Fruit fly (Drosophila melanogaster) whole organism, embryonic: ENCODE measurements around the gene CG10841.

Experiments used
- B-H1 ChIP-seq: fragments of 200-800 bp; sonication (Bioruptor generic); IDR thresholded peaks from 3 replicates; pipeline ENCODE4 v1.3.6; 2022; ENCODE audit warnings: missing biosample characterization, missing genetic modification characterization
- BEAF-32 ChIP-seq: fragments of 200-800 bp; sonication (Bioruptor generic); optimal IDR thresholded peaks from 3 replicates; lab custom pipeline; 2017; ENCODE audit warnings: missing biosample characterization, missing genetic modification characterization, mild to moderate bottlenecking, moderate library complexity, missing genetic modification reagents
- CG10267 ChIP-seq: fragments of 200-800 bp; sonication (Bioruptor generic); optimal IDR thresholded peaks from 2 replicates; lab custom pipeline; 2018; ENCODE audit warnings: missing biosample characterization, mild to moderate bottlenecking, missing genetic modification characterization, moderate library complexity
- CG12744 ChIP-seq: fragments of 200-800 bp; sonication (Bioruptor generic); optimal IDR thresholded peaks from 2 replicates; lab custom pipeline; 2016; ENCODE audit warnings: missing biosample characterization, missing genetic modification characterization
- CG17568 ChIP-seq: fragments of 200-800 bp; sonication (Bioruptor generic); optimal IDR thresholded peaks from 2 replicates; lab custom pipeline; 2018; ENCODE audit warnings: missing biosample characterization, mild to moderate bottlenecking, missing genetic modification characterization, moderate library complexity
- CG18476 ChIP-seq: fragments of 200-800 bp; sonication (Bioruptor generic); optimal IDR thresholded peaks from 2 replicates; lab custom pipeline; 2016; ENCODE audit warnings: missing biosample characterization, mild to moderate bottlenecking, missing genetic modification characterization
- CG2202 ChIP-seq: fragments of 200-800 bp; sonication (Bioruptor generic); optimal IDR thresholded peaks from 2 replicates; lab custom pipeline; 2018; ENCODE audit warnings: missing biosample characterization, mild to moderate bottlenecking, missing genetic modification characterization
- CG30403 ChIP-seq: fragments of 200-800 bp; sonication (Bioruptor generic); optimal IDR thresholded peaks from 3 replicates; lab custom pipeline; 2016; ENCODE audit warnings: missing biosample characterization, missing genetic modification characterization
- CG31441 ChIP-seq: fragments of 200-800 bp; sonication (Bioruptor generic); IDR thresholded peaks from 2 replicates; pipeline ENCODE4 v1.3.6; 2022; ENCODE audit warnings: missing biosample characterization, missing genetic modification characterization
- CG3847 ChIP-seq: fragments of 200-800 bp; sonication (Bioruptor generic); IDR thresholded peaks from 2 replicates; pipeline ENCODE4 v1.3.6; 2022; ENCODE audit warnings: missing biosample characterization, missing genetic modification characterization
- CG4617 ChIP-seq: fragments of 200-800 bp; sonication (Bioruptor generic); optimal IDR thresholded peaks from 3 replicates; lab custom pipeline; 2016; ENCODE audit warnings: missing biosample characterization, missing genetic modification characterization, borderline replicate concordance
- CG6254 ChIP-seq: fragments of 200-800 bp; sonication (Bioruptor generic); optimal IDR thresholded peaks from 3 replicates; lab custom pipeline; 2017; ENCODE audit warnings: mild to moderate bottlenecking, missing biosample characterization, missing genetic modification reagents, missing genetic modification characterization
- CG6689 ChIP-seq: fragments of 200-800 bp; sonication (Bioruptor generic); IDR thresholded peaks from 2 replicates; pipeline ENCODE4 v1.3.6; 2022; ENCODE audit warnings: missing biosample characterization, missing genetic modification characterization
- CG6791 ChIP-seq: fragments of 200-800 bp; sonication (Bioruptor generic); IDR thresholded peaks from 3 replicates; pipeline ENCODE4 v1.3.6; 2022; ENCODE audit warnings: missing biosample characterization, missing genetic modification characterization; ENCODE audit not compliant: partially characterized antibody
- CG7357 ChIP-seq: fragments of 200-800 bp; sonication (Bioruptor generic); IDR thresholded peaks from 3 replicates; pipeline ENCODE4 v1.3.6; 2022; ENCODE audit warnings: missing biosample characterization, missing genetic modification characterization
- CG9797 ChIP-seq: fragments of 200-800 bp; sonication (Bioruptor generic); optimal IDR thresholded peaks from 3 replicates; lab custom pipeline; 2018; ENCODE audit warnings: missing biosample characterization, mild to moderate bottlenecking, missing genetic modification characterization
- CHES-1-like ChIP-seq: fragments of 200-800 bp; sonication (Bioruptor generic); optimal IDR thresholded peaks from 2 replicates; lab custom pipeline; 2016; ENCODE audit warnings: missing biosample characterization, missing genetic modification characterization
- Eip74EF ChIP-seq, 2 experiments: fragments of 200-800 bp in 1 of 2; fragments of >200 bp in 1 of 2; sonication (Bioruptor generic) in 1 of 2; optimal IDR thresholded peaks; 2 replicates each; lab custom pipeline; 2017 to 2019; ENCODE audit warnings: missing biosample characterization in 2 of 2, missing genetic modification characterization in 2 of 2, mild to moderate bottlenecking in 1 of 2, moderate library complexity in 1 of 2
- Ets65A ChIP-seq: fragments of 200-800 bp; sonication (Bioruptor generic); peaks from one replicate; lab custom pipeline; 2016; ENCODE audit warnings: missing biosample characterization, missing genetic modification characterization
- Ets97D ChIP-seq: fragments of 200-800 bp; sonication (Bioruptor generic); optimal IDR thresholded peaks from 3 replicates; lab custom pipeline; 2016; ENCODE audit warnings: missing biosample characterization, missing genetic modification characterization
- H2.0 ChIP-seq: fragments of 200-800 bp; sonication (Bioruptor generic); IDR thresholded peaks from 2 replicates; pipeline ENCODE4 v1.3.6; 2022; ENCODE audit warnings: missing biosample characterization, missing genetic modification characterization
- HLHmδ ChIP-seq: fragments of 200-800 bp; sonication (Bioruptor generic); optimal IDR thresholded peaks from 2 replicates; lab custom pipeline; 2018; ENCODE audit warnings: missing biosample characterization, mild to moderate bottlenecking, missing genetic modification characterization, moderate library complexity
- Kr ChIP-seq: fragments of 200-800 bp; sonication (Bioruptor generic); optimal IDR thresholded peaks from 2 replicates; lab custom pipeline; 2017; ENCODE audit warnings: missing biosample characterization, mild to moderate bottlenecking, missing genetic modification characterization
- MBD-R2 ChIP-seq: fragments of 200-800 bp; sonication (Bioruptor generic); IDR thresholded peaks from 2 replicates; pipeline ENCODE4 v1.3.6; 2022; ENCODE audit warnings: missing biosample characterization, missing genetic modification characterization
- Mad ChIP-seq: fragments of 200-800 bp; sonication (Bioruptor generic); optimal IDR thresholded peaks from 2 replicates; lab custom pipeline; 2016; ENCODE audit warnings: missing biosample characterization, missing genetic modification characterization
- Med ChIP-seq: fragments of 200-800 bp; sonication (Bioruptor generic); peaks from one replicate; lab custom pipeline; 2016; ENCODE audit warnings: missing biosample characterization, missing genetic modification characterization, mild to moderate bottlenecking, inconsistent platforms, moderate library complexity
- Nf-YC ChIP-seq: fragments of 200-800 bp; optimal IDR thresholded peaks from 3 replicates; lab custom pipeline; 2019; ENCODE audit warnings: missing biosample characterization, mild to moderate bottlenecking, missing genetic modification characterization, moderate library complexity
- Opbp ChIP-seq: fragments of 200-800 bp; sonication (Bioruptor generic); IDR thresholded peaks from 3 replicates; pipeline ENCODE4 v1.3.6; 2022; ENCODE audit warnings: missing biosample characterization, missing genetic modification characterization; ENCODE audit not compliant: partially characterized antibody
- Side ChIP-seq: fragments of 200-800 bp; sonication (Bioruptor generic); optimal IDR thresholded peaks from 2 replicates; lab custom pipeline; 2016; ENCODE audit warnings: missing biosample characterization, missing genetic modification characterization
- Sin3A ChIP-seq: fragments of >200 bp; optimal IDR thresholded peaks from 2 replicates; lab custom pipeline; 2018
- Six4 ChIP-seq: fragments of 200-800 bp; sonication (Bioruptor generic); optimal IDR thresholded peaks from 2 replicates; lab custom pipeline; 2016; ENCODE audit warnings: missing biosample characterization, missing genetic modification characterization
- amos ChIP-seq: fragments of 200-800 bp; sonication (Bioruptor generic); IDR thresholded peaks from 2 replicates; pipeline ENCODE4 v1.3.6; 2022; ENCODE audit warnings: missing biosample characterization, missing genetic modification characterization; ENCODE audit not compliant: partially characterized antibody
- bigmax ChIP-seq: fragments of 200-800 bp; sonication (Bioruptor generic); optimal IDR thresholded peaks from 2 replicates; lab custom pipeline; 2018; ENCODE audit warnings: missing biosample characterization, mild to moderate bottlenecking, missing genetic modification characterization
- bsh ChIP-seq, 2 experiments: fragments of 200-800 bp; sonication (Bioruptor generic); optimal IDR thresholded peaks; 2 replicates each; lab custom pipeline; 2017 to 2018; ENCODE audit warnings: mild to moderate bottlenecking in 2 of 2, missing biosample characterization in 2 of 2, missing genetic modification characterization in 2 of 2, moderate library complexity in 1 of 2
- corto ChIP-seq: fragments of 200-800 bp; sonication (Bioruptor generic); optimal IDR thresholded peaks from 2 replicates; lab custom pipeline; 2016; ENCODE audit warnings: missing biosample characterization, mild to moderate bottlenecking, missing genetic modification characterization, moderate library complexity
- danr ChIP-seq: fragments of 200-800 bp; sonication (Bioruptor generic); IDR thresholded peaks from 2 replicates; pipeline ENCODE4 v1.3.6; 2022; ENCODE audit warnings: missing biosample characterization, missing genetic modification characterization
- h ChIP-seq: fragments of >200 bp; optimal IDR thresholded peaks from 2 replicates; lab custom pipeline; 2017
- her ChIP-seq: fragments of 200-800 bp; sonication (Bioruptor generic); optimal IDR thresholded peaks from 2 replicates; lab custom pipeline; 2016; ENCODE audit warnings: missing biosample characterization, missing genetic modification characterization
- kah ChIP-seq: fragments of 200-800 bp; sonication (Bioruptor generic); optimal IDR thresholded peaks from 2 replicates; lab custom pipeline; 2018; ENCODE audit warnings: missing biosample characterization, mild to moderate bottlenecking, missing genetic modification characterization
- lilli ChIP-seq: fragments of 200-800 bp; sonication (Bioruptor generic); optimal IDR thresholded peaks from 3 replicates; lab custom pipeline; 2016; ENCODE audit warnings: missing biosample characterization, missing genetic modification characterization
- maf-S ChIP-seq: fragments of 200-800 bp; sonication (Bioruptor generic); optimal IDR thresholded peaks from 2 replicates; lab custom pipeline; 2016; ENCODE audit warnings: missing biosample characterization, missing genetic modification characterization
- pfk ChIP-seq: fragments of 200-800 bp; sonication (Bioruptor generic); optimal IDR thresholded peaks from 2 replicates; lab custom pipeline; 2018; ENCODE audit warnings: missing biosample characterization, mild to moderate bottlenecking, missing genetic modification characterization, moderate library complexity
- sisA ChIP-seq: fragments of 200-800 bp; sonication (Bioruptor generic); IDR thresholded peaks from 2 replicates; pipeline ENCODE4 v1.3.6; 2022; ENCODE audit warnings: missing biosample characterization, missing genetic modification characterization
- sqz ChIP-seq: fragments of 200-800 bp; sonication (Bioruptor generic); optimal IDR thresholded peaks from 3 replicates; lab custom pipeline; 2018; ENCODE audit warnings: missing biosample characterization, mild to moderate bottlenecking, missing genetic modification characterization
- sug ChIP-seq: fragments of 200-800 bp; optimal IDR thresholded peaks from 2 replicates; lab custom pipeline; 2019; ENCODE audit warnings: missing biosample characterization, mild to moderate bottlenecking, missing genetic modification characterization, moderate library complexity
- tgo ChIP-seq: fragments of 200-800 bp; sonication (Bioruptor generic); IDR thresholded peaks from 3 replicates; pipeline ENCODE4 v1.3.6; 2022; ENCODE audit warnings: missing biosample characterization, missing genetic modification characterization
- toy ChIP-seq: fragments of 200-800 bp; sonication (Bioruptor generic); IDR thresholded peaks from 2 replicates; pipeline ENCODE4 v1.3.6; 2022; ENCODE audit warnings: missing biosample characterization, missing genetic modification characterization
- twi ChIP-seq: fragments of 200-800 bp; optimal IDR thresholded peaks from 2 replicates; lab custom pipeline; 2019; ENCODE audit warnings: missing biosample characterization, mild to moderate bottlenecking, missing genetic modification characterization, moderate library complexity
- vfl ChIP-seq: fragments of 200-800 bp; sonication (Bioruptor generic); optimal IDR thresholded peaks from 2 replicates; lab custom pipeline; 2016; ENCODE audit warnings: missing biosample characterization, missing genetic modification characterization

The CG10841 gene

dm6 chr3R:13659865-13660738, 28.4 kb downstream of the CG10841 start, which contains the start of gene Hrb87F (continued):
- TF ChIP-seq CG3847 (GFP tag; lab: Robert Waterston, UW) (peak; percentile 14; the same call in 1 of the 2 replicates), H2.0 (no peak), CG30403 (GFP tag; lab: Kevin White, UChicago) (no peak), HLHmδ (GFP tag; lab: Kevin White, UChicago) (peak; percentile 52), BEAF-32 (peak; percentile 40), CG2202 (tag; lab: Kevin White, UChicago) (no peak), CG31441 (GFP tag; lab: Robert Waterston, UW) (0 out of 2 replicates have a peak, but pooled peaks have one; percentile 5), CHES-1-like (peak; percentile 21), h (lab: Kevin White, UChicago) (no peak), Kr (GFP tag; lab: Kevin White, UChicago) (no peak), CG6254 (GFP tag; lab: Kevin White, UChicago) (no peak), lilli (GFP tag; lab: Kevin White, UChicago) (no peak), MBD-R2 (GFP tag; lab: Robert Waterston, UW) (peak; percentile 28; the same call in 1 of the 2 replicates), CG7357 (GFP tag; lab: Robert Waterston, UW) (0 out of 3 replicates have a peak, but pooled peaks have one; percentile 11), Opbp (GFP tag; lab: Robert Waterston, UW) (0 out of 3 replicates have a peak, but pooled peaks have one; percentile 11), kah (GFP tag; lab: Kevin White, UChicago) (no peak), CG10267 (tag; lab: Kevin White, UChicago) (no peak), her (GFP tag; lab: Kevin White, UChicago) (peak; percentile 29), Med (GFP tag; lab: Kevin White, UChicago) (peak; percentile 77), maf-S (GFP tag; lab: Kevin White, UChicago) (no peak), amos (GFP tag; lab: Robert Waterston, UW) (peak; percentile 25; the same call in 1 of the 2 replicates), toy (GFP tag; lab: Robert Waterston, UW) (no peak), bigmax (GFP tag; lab: Kevin White, UChicago) (no peak), Side (peak; percentile 39), CG4617 (GFP tag; lab: Kevin White, UChicago) (peak; percentile 15), pfk (peak; percentile 91), Eip74EF (GFP tag; optimal IDR thresholded peaks at IDR 0.05; lab: Kevin White, UChicago) (no peak), tgo (no peak), corto (GFP tag; lab: Kevin White, UChicago) (no peak), Ets65A (GFP tag; lab: Kevin White, UChicago) (peak; percentile 89), CG6791 (GFP tag; lab: Robert Waterston, UW) (no peak), sug (tag; lab: Kevin White, UChicago) (no peak), Nf-YC (tag; lab: Kevin White, UChicago) (no peak), CG18476 (no peak), Mad (GFP tag; lab: Kevin White, UChicago) (no peak), twi (tag; lab: Kevin White, UChicago) (no peak), CG6689 (GFP tag; lab: Robert Waterston, UW) (no peak), bsh (GFP tag; optimal IDR thresholded peaks at IDR 0.05; lab: Kevin White, UChicago) (peak in 1 of 2 experiments; percentile 9), sqz (GFP tag; lab: Kevin White, UChicago) (peak; percentile 80), Sin3A (lab: Kevin White, UChicago) (peak; percentile 47), vfl (GFP tag; lab: Kevin White, UChicago) (no peak), Six4 (GFP tag; lab: Kevin White, UChicago) (no peak), CG17568 (GFP tag; lab: Kevin White, UChicago) (peak; percentile 35), CG9797 (peak; percentile 57), sisA (0 out of 2 replicates have a peak, but pooled peaks have one; percentile 18), B-H1 (GFP tag; lab: Robert Waterston, UW) (no peak), CG12744 (no peak), danr (GFP tag; lab: Robert Waterston, UW) (no peak), Ets97D (GFP tag; lab: Kevin White, UChicago) (peak; percentile 78)
